Fruit fly (Drosophila melanogaster) whole organism, pupa: Measurements from ENCODE around the gene spg.
A peak's percentile ranks its signal among the peaks of the same experiment; 100 is the strongest.

Experiments used
- CG12605 ChIP-seq: fragments of 200-800 bp; sonication (Bioruptor generic); IDR thresholded peaks from 2 replicates; pipeline ENCODE4 v1.3.6; 2022; ENCODE audit warnings: missing biosample characterization, missing genetic modification characterization
- CG13204 ChIP-seq: fragments of 200-800 bp; sonication (Bioruptor generic); optimal IDR thresholded peaks from 2 replicates; lab custom pipeline; 2018; ENCODE audit warnings: missing biosample characterization, mild to moderate bottlenecking, missing genetic modification characterization, moderate library complexity
- CG17806 ChIP-seq: fragments of 200-800 bp; sonication (Bioruptor generic); optimal IDR thresholded peaks from 2 replicates; lab custom pipeline; 2018; ENCODE audit warnings: missing biosample characterization, mild to moderate bottlenecking, missing genetic modification characterization, moderate library complexity
- CG32121 ChIP-seq: fragments of 200-800 bp; sonication (Bioruptor generic); IDR thresholded peaks from 2 replicates; pipeline ENCODE4 v1.3.6; 2022; ENCODE audit warnings: missing biosample characterization, missing genetic modification characterization
- CG4496 ChIP-seq: fragments of 200-800 bp; sonication (Bioruptor generic); IDR thresholded peaks from 3 replicates; pipeline ENCODE4 v1.3.6; 2022; ENCODE audit warnings: missing biosample characterization, missing genetic modification characterization
- CG8159 ChIP-seq: fragments of 200-800 bp; sonication (Bioruptor generic); optimal IDR thresholded peaks from 3 replicates; lab custom pipeline; 2018; ENCODE audit warnings: missing biosample characterization, mild to moderate bottlenecking, missing genetic modification characterization, moderate library complexity
- CG9948 ChIP-seq: fragments of 200-800 bp; sonication (Bioruptor generic); optimal IDR thresholded peaks from 2 replicates; lab custom pipeline; 2018; ENCODE audit warnings: missing biosample characterization, mild to moderate bottlenecking, missing genetic modification characterization, moderate library complexity
- D1 ChIP-seq: fragments of 200-800 bp; sonication (Bioruptor generic); optimal IDR thresholded peaks from 2 replicates; lab custom pipeline; 2018; ENCODE audit warnings: missing biosample characterization, mild to moderate bottlenecking, missing genetic modification characterization, moderate library complexity
- EcR ChIP-seq: fragments of 200-800 bp; sonication (Bioruptor generic); optimal IDR thresholded peaks from 3 replicates; lab custom pipeline; 2019; ENCODE audit warnings: missing biosample characterization, missing genetic modification characterization, mild to moderate bottlenecking, moderate library complexity, missing genetic modification reagents
- Ets98B ChIP-seq: fragments of 200-800 bp; sonication (Bioruptor generic); IDR thresholded peaks from 2 replicates; pipeline ENCODE4 v1.3.6; 2022; ENCODE audit warnings: missing biosample characterization, missing genetic modification characterization
- Pif1A ChIP-seq: fragments of 200-800 bp; sonication (Bioruptor generic); optimal IDR thresholded peaks from 3 replicates; lab custom pipeline; 2016; ENCODE audit warnings: missing biosample characterization, missing genetic modification characterization
- gl ChIP-seq: fragments of 200-800 bp; sonication (Bioruptor generic); optimal IDR thresholded peaks from 2 replicates; lab custom pipeline; 2018; ENCODE audit warnings: missing biosample characterization, mild to moderate bottlenecking, missing genetic modification characterization

- TF ChIP-seq gl (no peak), CG17806 (no peak), Pif1A (GFP tag; lab: Kevin White, UChicago) (no peak), D1 (tag; lab: Kevin White, UChicago) (no peak), CG4496 (GFP tag; lab: Robert Waterston, UW) (0 out of 3 replicates have a peak, but pooled peaks have one; percentile 8), CG12605 (GFP tag; lab: Robert Waterston, UW) (no peak), CG32121 (GFP tag; lab: Robert Waterston, UW) (no peak), Ets98B (GFP tag; lab: Robert Waterston, UW) (no peak), CG8159 (no peak), EcR (GFP tag; lab: Kevin White, UChicago) (no peak), CG9948 (tag; lab: Kevin White, UChicago) (no peak), CG13204 (GFP tag; lab: Kevin White, UChicago) (no peak)
Observed at dm6 chr3R:28856829-28857228, 11.8 kb downstream of the spg start.
